Fruit fly (Drosophila melanogaster) whole organism, embryonic: ENCODE results near the gene Spn88Eb.

Source experiments
- Bgb ChIP-seq: fragments of 200-800 bp; sonication (Bioruptor generic); IDR thresholded peaks from 2 replicates; pipeline ENCODE4 v1.3.6; 2022; ENCODE audit warnings: missing biosample characterization, missing genetic modification characterization; ENCODE audit not compliant: partially characterized antibody
- CG10462 ChIP-seq: fragments of 200-800 bp; sonication (Bioruptor generic); optimal IDR thresholded peaks from 2 replicates; lab custom pipeline; 2016; ENCODE audit warnings: missing biosample characterization, missing genetic modification characterization
- CG10654 ChIP-seq: fragments of 200-800 bp; sonication (Bioruptor generic); optimal IDR thresholded peaks from 2 replicates; lab custom pipeline; 2016; ENCODE audit warnings: missing biosample characterization, missing genetic modification characterization
- CG11560 ChIP-seq: fragments of 200-800 bp; sonication (Bioruptor generic); IDR thresholded peaks from 3 replicates; pipeline ENCODE4 v1.3.6; 2022; ENCODE audit warnings: missing biosample characterization, missing genetic modification characterization
- CG12236 ChIP-seq: fragments of 200-800 bp; sonication (Bioruptor generic); optimal IDR thresholded peaks from 2 replicates; lab custom pipeline; 2016; ENCODE audit warnings: missing biosample characterization, missing genetic modification characterization
- CG1233 ChIP-seq: fragments of 200-800 bp; sonication (Bioruptor generic); optimal IDR thresholded peaks from 4 replicates; lab custom pipeline; 2018; ENCODE audit warnings: missing biosample characterization, mild to moderate bottlenecking, missing genetic modification characterization
- CG13287 ChIP-seq: fragments of 200-800 bp; sonication (Bioruptor generic); IDR thresholded peaks from 2 replicates; pipeline ENCODE4 v1.3.6; 2022; ENCODE audit warnings: missing biosample characterization, missing genetic modification characterization; ENCODE audit not compliant: partially characterized antibody
- CG13624 ChIP-seq: fragments of 200-800 bp; sonication (Bioruptor generic); optimal IDR thresholded peaks from 2 replicates; lab custom pipeline; 2016; ENCODE audit warnings: missing biosample characterization, missing genetic modification characterization
- CG14014 ChIP-seq: fragments of 200-800 bp; sonication (Bioruptor generic); IDR thresholded peaks from 2 replicates; pipeline ENCODE4 v1.3.6; 2022; ENCODE audit warnings: missing biosample characterization, missing genetic modification characterization
- CG14667 ChIP-seq: fragments of 200-800 bp; sonication (Bioruptor generic); IDR thresholded peaks from 2 replicates; pipeline ENCODE4 v1.3.6; 2022; ENCODE audit warnings: missing biosample characterization, missing genetic modification characterization
- CG14860 ChIP-seq: fragments of 200-800 bp; sonication (Bioruptor generic); IDR thresholded peaks from 3 replicates; pipeline ENCODE4 v1.3.6; 2022; ENCODE audit warnings: missing biosample characterization, missing genetic modification characterization; ENCODE audit not compliant: partially characterized antibody
- CG17186 ChIP-seq: fragments of 200-800 bp; sonication (Bioruptor generic); optimal IDR thresholded peaks from 3 replicates; lab custom pipeline; 2017; ENCODE audit warnings: missing biosample characterization, missing genetic modification reagents, missing genetic modification characterization
- CG1792 ChIP-seq: fragments of 200-800 bp; sonication (Bioruptor generic); optimal IDR thresholded peaks from 2 replicates; lab custom pipeline; 2016; ENCODE audit warnings: missing biosample characterization, missing genetic modification characterization
- CG18599 ChIP-seq: fragments of 200-800 bp; sonication (Bioruptor generic); optimal IDR thresholded peaks from 3 replicates; lab custom pipeline; 2017; ENCODE audit warnings: missing biosample characterization, missing genetic modification characterization, mild to moderate bottlenecking, moderate library complexity, missing genetic modification reagents
- CG2875 ChIP-seq: fragments of 200-800 bp; sonication (Bioruptor generic); optimal IDR thresholded peaks from 2 replicates; lab custom pipeline; 2017; ENCODE audit warnings: missing biosample characterization, mild to moderate bottlenecking, missing genetic modification characterization, missing genetic modification reagents
- CG33557 ChIP-seq: fragments of 200-800 bp; sonication (Bioruptor generic); optimal IDR thresholded peaks from 2 replicates; lab custom pipeline; 2019; ENCODE audit warnings: missing biosample characterization, mild to moderate bottlenecking, missing genetic modification characterization, moderate library complexity
- CG3726 ChIP-seq: fragments of 200-800 bp; sonication (Bioruptor generic); IDR thresholded peaks from 3 replicates; pipeline ENCODE4, ENCODE4 v1.3.6; 2022; ENCODE audit warnings: missing biosample characterization, missing genetic modification characterization
- CG3847 ChIP-seq: fragments of 200-800 bp; sonication (Bioruptor generic); IDR thresholded peaks from 2 replicates; pipeline ENCODE4 v1.3.6; 2022; ENCODE audit warnings: missing biosample characterization, missing genetic modification characterization
- CG4424 ChIP-seq: fragments of 200-800 bp; sonication (Bioruptor generic); optimal IDR thresholded peaks from 3 replicates; lab custom pipeline; 2016; ENCODE audit warnings: missing biosample characterization, missing genetic modification characterization
- CG5953 ChIP-seq: fragments of 200-800 bp; sonication (Bioruptor generic); IDR thresholded peaks from 2 replicates; pipeline ENCODE4 v1.3.6; 2022; ENCODE audit warnings: missing biosample characterization, missing genetic modification characterization
- CG6272 ChIP-seq: fragments of 200-800 bp; sonication (Bioruptor generic); IDR thresholded peaks from 2 replicates; pipeline ENCODE4 v1.3.6; 2022; ENCODE audit warnings: missing biosample characterization, missing genetic modification characterization
- CG7556 ChIP-seq: fragments of 200-800 bp; sonication (Bioruptor generic); optimal IDR thresholded peaks from 2 replicates; lab custom pipeline; 2017; ENCODE audit warnings: missing biosample characterization, mild to moderate bottlenecking, missing genetic modification characterization
- CG9215 ChIP-seq: fragments of 200-800 bp; sonication (Bioruptor generic); IDR thresholded peaks from 2 replicates; pipeline ENCODE4 v1.3.6; 2022; ENCODE audit warnings: missing biosample characterization, missing genetic modification characterization
- CrebB ChIP-seq: fragments of 200-800 bp; sonication (Bioruptor generic); optimal IDR thresholded peaks from 3 replicates; lab custom pipeline; 2018; ENCODE audit warnings: missing biosample characterization, mild to moderate bottlenecking, missing genetic modification characterization
- Dbx ChIP-seq: fragments of 200-800 bp; sonication (Bioruptor generic); IDR thresholded peaks from 3 replicates; pipeline ENCODE4 v1.3.6; 2022; ENCODE audit warnings: missing biosample characterization, missing genetic modification characterization
- Dip3 ChIP-seq: fragments of 200-800 bp; sonication (Bioruptor generic); optimal IDR thresholded peaks from 3 replicates; lab custom pipeline; 2016; ENCODE audit warnings: missing biosample characterization, missing genetic modification characterization
- Dref ChIP-seq: fragments of 200-800 bp; sonication (Bioruptor generic); IDR thresholded peaks from 2 replicates; pipeline ENCODE4 v1.3.6; 2022; ENCODE audit warnings: missing biosample characterization, missing genetic modification characterization
- Lpt ChIP-seq: fragments of >200 bp; optimal IDR thresholded peaks from 2 replicates; lab custom pipeline; 2018; ENCODE audit warnings: missing biosample characterization, missing genetic modification characterization
- NK7.1 ChIP-seq: fragments of 200-800 bp; sonication (Bioruptor generic); optimal IDR thresholded peaks from 3 replicates; lab custom pipeline; 2016; ENCODE audit warnings: missing biosample characterization, missing genetic modification characterization
- Sox100B ChIP-seq: fragments of 200-800 bp; sonication (Bioruptor generic); optimal IDR thresholded peaks from 3 replicates; lab custom pipeline; 2018; ENCODE audit warnings: missing biosample characterization, mild to moderate bottlenecking, missing genetic modification characterization
- Sry-β ChIP-seq: fragments of 200-800 bp; sonication (Bioruptor generic); optimal IDR thresholded peaks from 2 replicates; lab custom pipeline; 2018; ENCODE audit warnings: missing biosample characterization, mild to moderate bottlenecking, missing genetic modification characterization, moderate library complexity
- az2 ChIP-seq: fragments of 200-800 bp; sonication (Bioruptor generic); optimal IDR thresholded peaks from 3 replicates; lab custom pipeline; 2016; ENCODE audit warnings: missing biosample characterization, missing genetic modification characterization
- cad ChIP-seq: fragments of >200 bp; optimal IDR thresholded peaks from 2 replicates; lab custom pipeline; 2017; ENCODE audit warnings: missing biosample characterization, missing genetic modification characterization
- chm ChIP-seq: fragments of 200-800 bp; sonication (Bioruptor generic); IDR thresholded peaks from 2 replicates; pipeline ENCODE4 v1.3.6; 2022; ENCODE audit warnings: missing biosample characterization, missing genetic modification characterization
- croc ChIP-seq: fragments of 200-800 bp; sonication (Bioruptor generic); conservative IDR thresholded peaks from 3 replicates; pipeline ENCODE4 v1.3.6; 2022; ENCODE audit warnings: missing biosample characterization, missing genetic modification characterization
- dati ChIP-seq: fragments of 200-800 bp; sonication (Bioruptor generic); IDR thresholded peaks from 2 replicates; pipeline ENCODE4 v1.3.6; 2022; ENCODE audit warnings: missing biosample characterization, missing genetic modification characterization
- dm ChIP-seq: fragments of 200-800 bp; sonication (Bioruptor generic); optimal IDR thresholded peaks from 3 replicates; lab custom pipeline; 2016; ENCODE audit warnings: missing biosample characterization, missing genetic modification characterization
- fd102C ChIP-seq: fragments of 200-800 bp; sonication (Bioruptor generic); optimal IDR thresholded peaks from 2 replicates; lab custom pipeline; 2018; ENCODE audit warnings: missing biosample characterization, mild to moderate bottlenecking, missing genetic modification characterization, moderate library complexity
- fru ChIP-seq: fragments of >200 bp; optimal IDR thresholded peaks from 2 replicates; lab custom pipeline; 2017
- gfzf ChIP-seq: fragments of 200-800 bp; sonication (Bioruptor generic); optimal IDR thresholded peaks from 2 replicates; lab custom pipeline; 2016; ENCODE audit warnings: missing biosample characterization, mild to moderate bottlenecking, missing genetic modification characterization, moderate library complexity
- grau ChIP-seq: fragments of 200-800 bp; optimal IDR thresholded peaks from 3 replicates; lab custom pipeline; 2019; ENCODE audit warnings: missing biosample characterization, mild to moderate bottlenecking, missing genetic modification characterization, moderate library complexity
- h ChIP-seq: fragments of >200 bp; optimal IDR thresholded peaks from 2 replicates; lab custom pipeline; 2017
- kni ChIP-seq: fragments of 200-800 bp; sonication (Bioruptor generic); optimal IDR thresholded peaks from 3 replicates; lab custom pipeline; 2017; ENCODE audit warnings: mild to moderate bottlenecking, missing biosample characterization, missing genetic modification reagents, missing genetic modification characterization
- oc ChIP-seq: fragments of 200-800 bp; sonication (Bioruptor generic); optimal IDR thresholded peaks from 2 replicates; lab custom pipeline; 2018; ENCODE audit warnings: missing biosample characterization, mild to moderate bottlenecking, missing genetic modification characterization, moderate library complexity
- repo ChIP-seq: fragments of 200-800 bp; sonication (Bioruptor generic); optimal IDR thresholded peaks from 2 replicates; lab custom pipeline; 2016; ENCODE audit warnings: missing biosample characterization, missing genetic modification characterization
- row ChIP-seq: fragments of 200-800 bp; sonication (Bioruptor generic); IDR thresholded peaks from 3 replicates; pipeline ENCODE4 v1.3.6; 2022; ENCODE audit warnings: missing biosample characterization, missing genetic modification characterization
- sens-2 ChIP-seq: fragments of 200-800 bp; sonication (Bioruptor generic); IDR thresholded peaks from 2 replicates; pipeline ENCODE4 v1.3.6; 2022; ENCODE audit warnings: missing biosample characterization, missing genetic modification characterization
- seq ChIP-seq: fragments of 200-800 bp; sonication (Bioruptor generic); IDR thresholded peaks from 2 replicates; pipeline ENCODE4 v1.3.6; 2022; ENCODE audit warnings: missing biosample characterization, missing genetic modification characterization
- sna ChIP-seq: fragments of 200-800 bp; sonication (Bioruptor generic); IDR thresholded peaks from 2 replicates; pipeline ENCODE4 v1.3.6; 2022; ENCODE audit warnings: missing biosample characterization, missing genetic modification characterization; ENCODE audit not compliant: partially characterized antibody
- tgo ChIP-seq: fragments of 200-800 bp; sonication (Bioruptor generic); IDR thresholded peaks from 3 replicates; pipeline ENCODE4 v1.3.6; 2022; ENCODE audit warnings: missing biosample characterization, missing genetic modification characterization
- tna ChIP-seq: fragments of 200-800 bp; sonication (Bioruptor generic); IDR thresholded peaks from 2 replicates; pipeline ENCODE4 v1.3.6; 2022; ENCODE audit warnings: missing biosample characterization, missing genetic modification characterization; ENCODE audit not compliant: partially characterized antibody
- tup ChIP-seq: fragments of 200-800 bp; sonication (Bioruptor generic); optimal IDR thresholded peaks from 2 replicates; lab custom pipeline; 2016; ENCODE audit warnings: missing biosample characterization, mild to moderate bottlenecking, missing genetic modification characterization, moderate library complexity
- usp ChIP-seq: fragments of >200 bp; optimal IDR thresholded peaks from 2 replicates; lab custom pipeline; 2017; ENCODE audit warnings: missing biosample characterization, missing genetic modification characterization
- z ChIP-seq: fragments of 200-800 bp; sonication (Bioruptor generic); IDR thresholded peaks from 3 replicates; pipeline ENCODE4 v1.3.6; 2022; ENCODE audit warnings: missing biosample characterization, missing genetic modification characterization

The Spn88Eb gene

dm6 chr3R:15243452-15243851 lies 34.9 kb upstream of the Spn88Eb start (continued):
- no peak for TF ChIP-seq sna
- TF ChIP-seq Sry-β (GFP tag; lab: Kevin White, UChicago) = no peak
- no peak for TF ChIP-seq Lpt (GFP tag; lab: Kevin White, UChicago)
- TF ChIP-seq CG3726 (GFP tag; lab: Robert Waterston, UW) = no peak
- TF ChIP-seq az2 (GFP tag; lab: Kevin White, UChicago) = no peak
- TF ChIP-seq Bgb (GFP tag; lab: Robert Waterston, UW) = 0 out of 2 replicates have a peak, but pooled peaks have one; percentile 17
- no peak for TF ChIP-seq CG12236 (GFP tag; lab: Kevin White, UChicago)
- TF ChIP-seq CG14014 = no peak
- peak; percentile 25 for TF ChIP-seq oc (tag; lab: Kevin White, UChicago)
- TF ChIP-seq Dbx (GFP tag; lab: Robert Waterston, UW) = no peak
- TF ChIP-seq CG1233 = no peak
- no peak for TF ChIP-seq sens-2 (GFP tag; lab: Robert Waterston, UW)
- no peak for TF ChIP-seq cad (GFP tag; lab: Kevin White, UChicago)
- no peak for TF ChIP-seq CG9215 (GFP tag; lab: Robert Waterston, UW)
- no peak for TF ChIP-seq tup (GFP tag; lab: Kevin White, UChicago)
- TF ChIP-seq CG17186 = no peak
- TF ChIP-seq fru (lab: Kevin White, UChicago) = no peak
- no peak for TF ChIP-seq repo (GFP tag; lab: Kevin White, UChicago)
- no peak for TF ChIP-seq grau
- no peak for TF ChIP-seq CG14667 (GFP tag; lab: Robert Waterston, UW)
- no peak for TF ChIP-seq CG10654
- TF ChIP-seq CG11560 (tag; lab: Robert Waterston, UW) = no peak
- no peak for TF ChIP-seq CG7556 (GFP tag; lab: Kevin White, UChicago)
- peak; percentile 8 for TF ChIP-seq CG33557 (GFP tag; lab: Kevin White, UChicago)
- TF ChIP-seq tna (GFP tag; lab: Robert Waterston, UW) = no peak
- TF ChIP-seq CG18599 (GFP tag; lab: Kevin White, UChicago) = no peak
- TF ChIP-seq CrebB (tag; lab: Kevin White, UChicago) = no peak
- TF ChIP-seq Dref (GFP tag; lab: Robert Waterston, UW) = no peak
- no peak for TF ChIP-seq CG14860 (GFP tag; lab: Robert Waterston, UW)
- no peak for TF ChIP-seq CG10462 (GFP tag; lab: Kevin White, UChicago)
- TF ChIP-seq CG3847 (GFP tag; lab: Robert Waterston, UW) = no peak
- no peak for TF ChIP-seq row (GFP tag; lab: Robert Waterston, UW)
- TF ChIP-seq CG13287 (GFP tag; lab: Robert Waterston, UW) = peak; percentile 36
- no peak for TF ChIP-seq CG2875 (GFP tag; lab: Kevin White, UChicago)
- no peak for TF ChIP-seq Dip3
- TF ChIP-seq fd102C (GFP tag; lab: Kevin White, UChicago) = no peak
- TF ChIP-seq NK7.1 (GFP tag; lab: Kevin White, UChicago) = no peak
- TF ChIP-seq CG6272 (GFP tag; lab: Robert Waterston, UW) = no peak
- no peak for TF ChIP-seq seq
- TF ChIP-seq kni = no peak
- TF ChIP-seq h (lab: Kevin White, UChicago) = no peak
- TF ChIP-seq tgo (GFP tag; lab: Robert Waterston, UW) = no peak
- TF ChIP-seq dm (GFP tag; lab: Kevin White, UChicago) = peak; percentile 94
- no peak for TF ChIP-seq CG1792 (GFP tag; lab: Kevin White, UChicago)
- no peak for TF ChIP-seq Sox100B (GFP tag; lab: Kevin White, UChicago)
- no peak for TF ChIP-seq CG5953 (GFP tag; lab: Robert Waterston, UW)
- no peak for TF ChIP-seq usp
- no peak for TF ChIP-seq z (GFP tag; lab: Robert Waterston, UW)
- no peak for TF ChIP-seq croc (GFP tag; lab: Robert Waterston, UW)
- TF ChIP-seq CG13624 (GFP tag; lab: Kevin White, UChicago) = no peak
- no peak for TF ChIP-seq dati (GFP tag; lab: Robert Waterston, UW)
- no peak for TF ChIP-seq chm
- TF ChIP-seq gfzf (GFP tag; lab: Kevin White, UChicago) = no peak
- no peak for TF ChIP-seq CG4424 (GFP tag; lab: Kevin White, UChicago)
